Fruit fly (Drosophila melanogaster) whole organism, embryonic: ENCODE measurements around the gene Cisd2.

Experiments
- Ada2b ChIP-seq: fragments of 200-800 bp; sonication (Bioruptor generic); IDR thresholded peaks from 2 replicates; pipeline ENCODE4 v1.3.6; 2022; ENCODE audit warnings: missing biosample characterization, missing genetic modification characterization
- Aef1 ChIP-seq: fragments of 200-800 bp; sonication (Bioruptor generic); IDR thresholded peaks from 3 replicates; pipeline ENCODE4 v1.3.6; 2022; ENCODE audit warnings: missing biosample characterization, missing genetic modification characterization
- CG10267 ChIP-seq: fragments of 200-800 bp; sonication (Bioruptor generic); optimal IDR thresholded peaks from 2 replicates; lab custom pipeline; 2018; ENCODE audit warnings: missing biosample characterization, mild to moderate bottlenecking, missing genetic modification characterization, moderate library complexity
- CG10959 ChIP-seq: fragments of 200-800 bp; sonication (Bioruptor generic); IDR thresholded peaks from 2 replicates; pipeline ENCODE4 v1.3.6; 2022; ENCODE audit warnings: missing biosample characterization, missing genetic modification characterization
- CG10979 ChIP-seq: fragments of 200-800 bp; sonication (Bioruptor generic); optimal IDR thresholded peaks from 2 replicates; lab custom pipeline; 2018; ENCODE audit warnings: missing biosample characterization, mild to moderate bottlenecking, missing genetic modification characterization, moderate library complexity
- CG12744 ChIP-seq: fragments of 200-800 bp; sonication (Bioruptor generic); optimal IDR thresholded peaks from 2 replicates; lab custom pipeline; 2016; ENCODE audit warnings: missing biosample characterization, missing genetic modification characterization
- CG14710 ChIP-seq: fragments of 200-800 bp; sonication (Bioruptor generic); optimal IDR thresholded peaks from 3 replicates; lab custom pipeline; 2019; ENCODE audit warnings: missing biosample characterization, mild to moderate bottlenecking, missing genetic modification characterization, moderate library complexity
- CG15696 ChIP-seq: fragments of 200-800 bp; sonication (Bioruptor generic); optimal IDR thresholded peaks from 2 replicates; lab custom pipeline; 2019; ENCODE audit warnings: missing biosample characterization, mild to moderate bottlenecking, missing genetic modification characterization, moderate library complexity
- CG1603 ChIP-seq: fragments of 200-800 bp; sonication (Bioruptor generic); optimal IDR thresholded peaks from 2 replicates; lab custom pipeline; 2019; ENCODE audit warnings: missing biosample characterization, mild to moderate bottlenecking, missing genetic modification characterization, moderate library complexity
- CG16815 ChIP-seq: fragments of 200-800 bp; sonication (Bioruptor generic); optimal IDR thresholded peaks from 3 replicates; lab custom pipeline; 2017; ENCODE audit warnings: missing biosample characterization, mild to moderate bottlenecking, missing genetic modification characterization
- CG17186 ChIP-seq: fragments of 200-800 bp; sonication (Bioruptor generic); optimal IDR thresholded peaks from 3 replicates; lab custom pipeline; 2017; ENCODE audit warnings: missing biosample characterization, missing genetic modification reagents, missing genetic modification characterization
- CG17361 ChIP-seq: fragments of 200-800 bp; sonication (Bioruptor generic); IDR thresholded peaks from 3 replicates; pipeline ENCODE4 v1.3.6; 2022; ENCODE audit warnings: missing biosample characterization, missing genetic modification characterization
- CG17568 ChIP-seq: fragments of 200-800 bp; sonication (Bioruptor generic); optimal IDR thresholded peaks from 2 replicates; lab custom pipeline; 2018; ENCODE audit warnings: missing biosample characterization, mild to moderate bottlenecking, missing genetic modification characterization, moderate library complexity
- CG17829 ChIP-seq: fragments of 200-800 bp; optimal IDR thresholded peaks from 2 replicates; lab custom pipeline; 2019; ENCODE audit warnings: missing biosample characterization, mild to moderate bottlenecking, missing genetic modification characterization, moderate library complexity
- CG18262 ChIP-seq: fragments of 200-800 bp; optimal IDR thresholded peaks from 3 replicates; lab custom pipeline; 2019; ENCODE audit warnings: missing biosample characterization, mild to moderate bottlenecking, missing genetic modification characterization, moderate library complexity
- CG2712 ChIP-seq: fragments of 200-800 bp; optimal IDR thresholded peaks from 3 replicates; lab custom pipeline; 2019; ENCODE audit warnings: missing biosample characterization, mild to moderate bottlenecking, missing genetic modification characterization, moderate library complexity
- CG30403 ChIP-seq: fragments of 200-800 bp; sonication (Bioruptor generic); optimal IDR thresholded peaks from 3 replicates; lab custom pipeline; 2016; ENCODE audit warnings: missing biosample characterization, missing genetic modification characterization
- CG31441 ChIP-seq: fragments of 200-800 bp; sonication (Bioruptor generic); IDR thresholded peaks from 2 replicates; pipeline ENCODE4 v1.3.6; 2022; ENCODE audit warnings: missing biosample characterization, missing genetic modification characterization
- CG3726 ChIP-seq: fragments of 200-800 bp; sonication (Bioruptor generic); IDR thresholded peaks from 3 replicates; pipeline ENCODE4, ENCODE4 v1.3.6; 2022; ENCODE audit warnings: missing biosample characterization, missing genetic modification characterization
- CG4404 ChIP-seq: fragments of 200-800 bp; sonication (Bioruptor generic); IDR thresholded peaks from 2 replicates; pipeline ENCODE4 v1.3.6; 2022; ENCODE audit warnings: missing biosample characterization, missing genetic modification characterization
- CG6254 ChIP-seq: fragments of 200-800 bp; sonication (Bioruptor generic); optimal IDR thresholded peaks from 3 replicates; lab custom pipeline; 2017; ENCODE audit warnings: mild to moderate bottlenecking, missing biosample characterization, missing genetic modification reagents, missing genetic modification characterization
- CG6272 ChIP-seq: fragments of 200-800 bp; sonication (Bioruptor generic); IDR thresholded peaks from 2 replicates; pipeline ENCODE4 v1.3.6; 2022; ENCODE audit warnings: missing biosample characterization, missing genetic modification characterization
- CG8765 ChIP-seq: fragments of 200-800 bp; sonication (Bioruptor generic); IDR thresholded peaks from 2 replicates; pipeline ENCODE4 v1.3.6; 2022; ENCODE audit warnings: missing biosample characterization, missing genetic modification characterization
- CG9609 ChIP-seq: fragments of 200-800 bp; sonication (Bioruptor generic); optimal IDR thresholded peaks from 3 replicates; lab custom pipeline; 2016; ENCODE audit warnings: missing biosample characterization, missing genetic modification characterization
- CG9727 ChIP-seq: fragments of 200-800 bp; sonication (Bioruptor generic); optimal IDR thresholded peaks from 3 replicates; lab custom pipeline; 2017; ENCODE audit warnings: missing biosample characterization, mild to moderate bottlenecking, missing genetic modification characterization
- D ChIP-seq, 2 experiments: fragments of 200-800 bp in 1 of 2; fragments of >200 bp in 1 of 2; sonication (Bioruptor generic) in 1 of 2; optimal IDR thresholded peaks; 2 replicates in 1 of 2; 3 replicates in 1 of 2; lab custom pipeline; 2017; ENCODE audit warnings: mild to moderate bottlenecking in 1 of 2, missing biosample characterization in 1 of 2, missing genetic modification characterization in 1 of 2, missing genetic modification reagents in 1 of 2
- D19A ChIP-seq: fragments of 200-800 bp; optimal IDR thresholded peaks from 3 replicates; lab custom pipeline; 2019; ENCODE audit warnings: missing biosample characterization, mild to moderate bottlenecking, missing genetic modification characterization, moderate library complexity
- Doc2 ChIP-seq: fragments of 200-800 bp; sonication (Bioruptor generic); IDR thresholded peaks from 2 replicates; pipeline ENCODE4 v1.3.6; 2022; ENCODE audit warnings: missing biosample characterization, missing genetic modification characterization
- HLHmδ ChIP-seq: fragments of 200-800 bp; sonication (Bioruptor generic); optimal IDR thresholded peaks from 2 replicates; lab custom pipeline; 2018; ENCODE audit warnings: missing biosample characterization, mild to moderate bottlenecking, missing genetic modification characterization, moderate library complexity
- Ptx1 ChIP-seq: fragments of 200-800 bp; sonication (Bioruptor generic); IDR thresholded peaks from 2 replicates; pipeline ENCODE4 v1.3.6; 2022; ENCODE audit warnings: missing biosample characterization, missing genetic modification characterization
- Xrp1 ChIP-seq: fragments of 200-800 bp; sonication (Bioruptor generic); IDR thresholded peaks from 2 replicates; pipeline ENCODE4 v1.3.6; 2022; ENCODE audit warnings: missing biosample characterization, missing genetic modification characterization
- bsh ChIP-seq, 2 experiments: fragments of 200-800 bp; sonication (Bioruptor generic); optimal IDR thresholded peaks; 2 replicates each; lab custom pipeline; 2017 to 2018; ENCODE audit warnings: mild to moderate bottlenecking in 2 of 2, missing biosample characterization in 2 of 2, missing genetic modification characterization in 2 of 2, moderate library complexity in 1 of 2
- chm ChIP-seq: fragments of 200-800 bp; sonication (Bioruptor generic); IDR thresholded peaks from 2 replicates; pipeline ENCODE4 v1.3.6; 2022; ENCODE audit warnings: missing biosample characterization, missing genetic modification characterization
- crol ChIP-seq: fragments of 200-800 bp; sonication (Bioruptor generic); IDR thresholded peaks from 2 replicates; pipeline ENCODE4 v1.3.6; 2022; ENCODE audit warnings: missing biosample characterization, missing genetic modification characterization
- dmrt11E ChIP-seq: fragments of 200-800 bp; sonication (Bioruptor generic); optimal IDR thresholded peaks from 3 replicates; lab custom pipeline; 2018; ENCODE audit warnings: missing biosample characterization, mild to moderate bottlenecking, missing genetic modification characterization, moderate library complexity
- gem ChIP-seq: fragments of 200-800 bp; sonication (Bioruptor generic); optimal IDR thresholded peaks from 2 replicates; lab custom pipeline; 2019; ENCODE audit warnings: missing biosample characterization, mild to moderate bottlenecking, missing genetic modification characterization, moderate library complexity
- gsb ChIP-seq: fragments of 200-800 bp; sonication (Bioruptor generic); IDR thresholded peaks from 2 replicates; pipeline ENCODE4 v1.3.6; 2022; ENCODE audit warnings: missing biosample characterization, missing genetic modification characterization
- hb ChIP-seq: fragments of 200-800 bp; sonication (Bioruptor generic); IDR thresholded peaks from 3 replicates; pipeline ENCODE4 v1.3.6; 2022; ENCODE audit warnings: missing biosample characterization, missing genetic modification characterization; ENCODE audit not compliant: partially characterized antibody
- nmo ChIP-seq: fragments of 200-800 bp; sonication (Bioruptor generic); optimal IDR thresholded peaks from 2 replicates; lab custom pipeline; 2018; ENCODE audit warnings: missing biosample characterization, mild to moderate bottlenecking, missing genetic modification characterization, moderate library complexity
- phol ChIP-seq: fragments of 200-800 bp; sonication (Bioruptor generic); optimal IDR thresholded peaks from 3 replicates; lab custom pipeline; 2018; ENCODE audit warnings: missing biosample characterization, mild to moderate bottlenecking, missing genetic modification characterization, moderate library complexity
- prd ChIP-seq, 3 experiments: fragments of >200 bp in 2 of 3; fragments of 200-800 bp in 1 of 3; sonication (Bioruptor generic) in 1 of 3; optimal IDR thresholded peaks in 2 of 3; IDR thresholded peaks in 1 of 3; 2 replicates in 2 of 3; 3 replicates in 1 of 3; pipeline versions ENCODE4 v1.3.6 to Lab custom; 2017 to 2022; ENCODE audit warnings: missing biosample characterization in 1 of 3, missing genetic modification characterization in 1 of 3
- pros ChIP-seq: fragments of 200-800 bp; sonication (Bioruptor generic); optimal IDR thresholded peaks from 3 replicates; lab custom pipeline; 2019; ENCODE audit warnings: missing biosample characterization, mild to moderate bottlenecking, missing genetic modification characterization, moderate library complexity
- ro ChIP-seq: fragments of 200-800 bp; sonication (Bioruptor generic); IDR thresholded peaks from 2 replicates; pipeline ENCODE4 v1.3.6; 2022; ENCODE audit warnings: missing biosample characterization, missing genetic modification characterization
- sens ChIP-seq: fragments of 200-800 bp; sonication (Bioruptor generic); peaks from one replicate; lab custom pipeline; 2016; ENCODE audit warnings: missing biosample characterization, missing genetic modification characterization
- zen ChIP-seq: fragments of 200-800 bp; sonication (Bioruptor generic); optimal IDR thresholded peaks from 3 replicates; lab custom pipeline; 2018; ENCODE audit warnings: missing biosample characterization, mild to moderate bottlenecking, missing genetic modification characterization, moderate library complexity
- zf30C ChIP-seq: fragments of 200-800 bp; sonication (Bioruptor generic); optimal IDR thresholded peaks from 3 replicates; lab custom pipeline; 2018; ENCODE audit warnings: missing biosample characterization, mild to moderate bottlenecking, missing genetic modification characterization

Gene Cisd2

dm6 chr3R:29268062-29268461 is 44.8 kb upstream of the Cisd2 start (continued):
- no peak for TF ChIP-seq CG14710 (tag; lab: Kevin White, UChicago)
- no peak for TF ChIP-seq bsh (GFP tag; optimal IDR thresholded peaks at IDR 0.05; lab: Kevin White, UChicago)
- peak; percentile 91 for TF ChIP-seq crol (GFP tag; lab: Robert Waterston, UW)
- no peak for TF ChIP-seq gsb (GFP tag; lab: Robert Waterston, UW)
- no peak for TF ChIP-seq Doc2
- no peak for TF ChIP-seq CG12744
- TF ChIP-seq CG6254 (GFP tag; lab: Kevin White, UChicago) = no peak
- no peak for TF ChIP-seq CG9609 (GFP tag; lab: Kevin White, UChicago)
- no peak for TF ChIP-seq Aef1 (GFP tag; lab: Robert Waterston, UW)
- no peak for TF ChIP-seq CG17568 (GFP tag; lab: Kevin White, UChicago)
- TF ChIP-seq ro (GFP tag; lab: Robert Waterston, UW) = no peak
- no peak for TF ChIP-seq hb (GFP tag; lab: Robert Waterston, UW)

- TF ChIP-seq CG6272 (GFP tag; lab: Robert Waterston, UW) (no peak), chm (no peak), CG31441 (GFP tag; lab: Robert Waterston, UW) (0 out of 2 replicates have a peak, but pooled peaks have one; percentile 30), CG4404 (GFP tag; lab: Robert Waterston, UW) (peak; percentile 59), phol (peak; percentile 29), CG17829 (tag; lab: Kevin White, UChicago) (peak; percentile 55), CG3726 (GFP tag; lab: Robert Waterston, UW) (no peak), sens (peak; percentile 81), zen (tag; lab: Kevin White, UChicago) (peak; percentile 30), CG10267 (tag; lab: Kevin White, UChicago) (peak; percentile 40), gem (peak; percentile 20), D19A (tag; lab: Kevin White, UChicago) (peak; percentile 19), CG8765 (peak; percentile 27; the same call in 1 of the 2 replicates), prd (optimal IDR thresholded peaks at IDR 0.05; lab: Kevin White, UChicago) (no peak), prd (GFP tag; IDR thresholded peaks at IDR 0.05; lab: Robert Waterston, UW) (peak; percentile 60; the same call in 2 of the 3 replicates), pros (peak; percentile 79), zf30C (GFP tag; lab: Kevin White, UChicago) (peak; percentile 69), D (optimal IDR thresholded peaks at IDR 0.05; lab: Kevin White, UChicago) (no peak), D (GFP tag; optimal IDR thresholded peaks at IDR 0.05; lab: Kevin White, UChicago) (peak; percentile 24), CG17361 (GFP tag; lab: Robert Waterston, UW) (peak; percentile 50), CG17186 (no peak), CG1603 (peak; percentile 6), CG15696 (peak; percentile 71), HLHmδ (peak; percentile 50), CG2712 (tag; lab: Kevin White, UChicago) (peak; percentile 54), CG16815 (GFP tag; lab: Kevin White, UChicago) (no peak), CG10979 (tag; lab: Kevin White, UChicago) (peak; percentile 56), CG10959 (GFP tag; lab: Robert Waterston, UW) (0 out of 2 replicates have a peak, but pooled peaks have one; percentile 24), dmrt11E (tag; lab: Kevin White, UChicago) (peak; percentile 46), Ptx1 (GFP tag; lab: Robert Waterston, UW) (no peak), Ada2b (GFP tag; lab: Robert Waterston, UW) (no peak), CG18262 (tag; lab: Kevin White, UChicago) (peak; percentile 59), CG14710 (tag; lab: Kevin White, UChicago) (peak; percentile 39), CG30403 (GFP tag; lab: Kevin White, UChicago) (no peak), CG9727 (peak; percentile 42), Xrp1 (GFP tag; lab: Robert Waterston, UW) (peak; percentile 41; the same call in 1 of the 2 replicates), nmo (peak; percentile 12)
- TF ChIP-seq, all 482 proteins: peak for 27
Observed at dm6 chr3R:29266607-29267006, 43.4 kb upstream of the Cisd2 start.
